Fruit fly (Drosophila melanogaster) whole organism, wandering third instar larva: ENCODE data around the gene CG33189.

Experiments
- CG32264 ChIP-seq: fragments of 200-800 bp; sonication (Bioruptor generic); optimal IDR thresholded peaks from 2 replicates; lab custom pipeline; 2016; ENCODE audit warnings: missing biosample characterization, missing genetic modification characterization
- CrebA ChIP-seq: fragments of 200-800 bp; sonication (Bioruptor generic); optimal IDR thresholded peaks from 2 replicates; lab custom pipeline; 2016; ENCODE audit warnings: missing biosample characterization, mild to moderate bottlenecking, missing genetic modification characterization, borderline replicate concordance
- Hr78 ChIP-seq: fragments of >200 bp; optimal IDR thresholded peaks from 2 replicates; lab custom pipeline; 2017; ENCODE audit warnings: missing biosample characterization, missing genetic modification characterization
- Hr83 ChIP-seq: fragments of 200-300 bp; sonication (Bioruptor generic); optimal IDR thresholded peaks from 2 replicates; lab custom pipeline; 2016; ENCODE audit warnings: missing biosample characterization, mild to moderate bottlenecking, missing genetic modification characterization, moderate library complexity; ENCODE audit not compliant: poor library complexity, severe bottlenecking
- Vsx2 ChIP-seq: fragments of 200-300, 225-300 bp; sonication (Bioruptor generic); optimal IDR thresholded peaks from 2 replicates; lab custom pipeline; 2018; ENCODE audit warnings: missing biosample characterization, missing genetic modification characterization; ENCODE audit not compliant: partially characterized antibody
- foxo ChIP-seq, 2 experiments: fragments of 200-800 bp; sonication (Bioruptor generic); optimal IDR thresholded peaks; 2 replicates in 1 of 2; 3 replicates in 1 of 2; lab custom pipeline; 2016 to 2017; ENCODE audit warnings: missing biosample characterization in 2 of 2, missing genetic modification characterization in 2 of 2
- h ChIP-seq: fragments of 200-800 bp; sonication (Bioruptor generic); optimal IDR thresholded peaks from 3 replicates; lab custom pipeline; 2016; ENCODE audit warnings: missing biosample characterization, mild to moderate bottlenecking, missing genetic modification characterization
- psq ChIP-seq: fragments of 200-800 bp; sonication (Bioruptor generic); optimal IDR thresholded peaks from 3 replicates; lab custom pipeline; 2017; ENCODE audit warnings: missing biosample characterization, mild to moderate bottlenecking, missing genetic modification characterization, moderate library complexity

- TF ChIP-seq h (GFP tag; lab: Kevin White, UChicago), result no peak
- TF ChIP-seq psq (GFP tag; lab: Kevin White, UChicago), result no peak
- no peak for TF ChIP-seq foxo (GFP tag; optimal IDR thresholded peaks at IDR 0.05; lab: Kevin White, UChicago)
- no peak for TF ChIP-seq Hr78 (GFP tag; lab: Kevin White, UChicago)
- no peak for TF ChIP-seq Hr83 (GFP tag; lab: Kevin White, UChicago)
- TF ChIP-seq Vsx2 (GFP tag; lab: Kevin White, UChicago), result no peak
- no peak for TF ChIP-seq CrebA (GFP tag; lab: Kevin White, UChicago)
- no peak for TF ChIP-seq CG32264 (GFP tag; lab: Kevin White, UChicago)
These were observed 27.4 kb upstream of the CG33189 start for dm6 chr3R:8807831-8808517.
